Worm (Caenorhabditis elegans) whole organism, L1 larva: ENCODE data around the gene feh-1.

Experiments
- C04F5.9 ChIP-seq: sonication (generic microtip); optimal IDR thresholded peaks from 2 replicates; lab custom pipeline; 2016; ENCODE audit warnings: missing genetic modification characterization, missing compliant biosample characterization
- C16A3.4 ChIP-seq: fragments of 150-350 bp; optimal IDR thresholded peaks from 2 replicates; lab custom pipeline; 2014; ENCODE audit warnings: missing biosample characterization, missing genetic modification characterization
- Y116A8C.19 ChIP-seq: sonication (generic microtip); optimal IDR thresholded peaks from 2 replicates; lab custom pipeline; 2016; ENCODE audit warnings: missing compliant biosample characterization, missing genetic modification characterization, borderline replicate concordance
- aha-1 ChIP-seq: fragments of 150-350 bp; optimal IDR thresholded peaks from 2 replicates; lab custom pipeline; 2014; ENCODE audit warnings: missing biosample characterization, missing genetic modification characterization
- blmp-1 ChIP-seq: fragments of 150-350 bp; optimal IDR thresholded peaks from 2 replicates; lab custom pipeline; 2014; ENCODE audit warnings: missing biosample characterization, missing genetic modification characterization
- ceh-63 ChIP-seq: fragments of 200-800 bp; sonication (Bioruptor generic); optimal IDR thresholded peaks from 2 replicates; lab custom pipeline; 2018; ENCODE audit warnings: mild to moderate bottlenecking, missing genetic modification characterization, missing compliant biosample characterization
- ceh-82 ChIP-seq, 3 experiments: fragments of 150-350 bp in 1 of 3; sonication (generic microtip) in 2 of 3; optimal IDR thresholded peaks; 2 replicates each; lab custom pipeline; 2014 to 2017; ENCODE audit warnings: missing biosample characterization in 3 of 3, missing genetic modification characterization in 3 of 3
- ceh-88 ChIP-seq: fragments of 200-800 bp; sonication (Bioruptor generic); IDR thresholded peaks from 2 replicates; pipeline ENCODE4 v1.3.6; 2022; ENCODE audit warnings: missing genetic modification characterization, missing compliant biosample characterization
- ces-1 ChIP-seq: fragments of 150-350 bp; optimal IDR thresholded peaks from 2 replicates; lab custom pipeline; 2014; ENCODE audit warnings: missing biosample characterization, missing genetic modification reagents, missing genetic modification characterization
- dpl-1 ChIP-seq, 3 experiments: fragments of 150-350 bp in 2 of 3; sonication (generic microtip) in 1 of 3; optimal IDR thresholded peaks; 2 replicates each; lab custom pipeline; 2014 to 2017; ENCODE audit warnings: missing biosample characterization in 3 of 3, missing genetic modification characterization in 3 of 3, missing genetic modification reagents in 3 of 3
- dsc-1 ChIP-seq: sonication (generic microtip); optimal IDR thresholded peaks from 2 replicates; lab custom pipeline; 2016; ENCODE audit warnings: mild to moderate bottlenecking, missing genetic modification characterization, missing compliant biosample characterization
- efl-1 ChIP-seq, 4 experiments: fragments of 150-350 bp; optimal IDR thresholded peaks in 3 of 4; peaks in 1 of 4; 1 replicate in 1 of 4; 2 replicates in 3 of 4; lab custom pipeline; 2014; ENCODE audit warnings: missing biosample characterization in 2 of 4, missing genetic modification characterization in 2 of 4, missing genetic modification reagents in 2 of 4
- egl-27 ChIP-seq, 2 experiments: fragments of 150-350 bp in 1 of 2; sonication (generic microtip); optimal IDR thresholded peaks; 3 replicates each; lab custom pipeline; 2017 to 2018; ENCODE audit warnings: missing biosample characterization in 2 of 2, missing genetic modification characterization in 2 of 2, missing genetic modification reagents in 2 of 2
- ets-5 ChIP-seq: fragments of 200-800 bp; sonication (Bioruptor generic); IDR thresholded peaks from 2 replicates; pipeline ENCODE4 v1.3.6; 2022; ENCODE audit warnings: missing genetic modification characterization, missing compliant biosample characterization
- fkh-8 ChIP-seq: sonication (generic microtip); optimal IDR thresholded peaks from 2 replicates; lab custom pipeline; 2016; ENCODE audit warnings: mild to moderate bottlenecking, missing genetic modification characterization, missing compliant biosample characterization
- fos-1 ChIP-seq: fragments of 150-350 bp; optimal IDR thresholded peaks from 2 replicates; lab custom pipeline; 2014; ENCODE audit warnings: missing biosample characterization, missing genetic modification characterization
- hlh-17 ChIP-seq: fragments of 200-800 bp; sonication (Bioruptor generic); optimal IDR thresholded peaks from 2 replicates; lab custom pipeline; 2018; ENCODE audit warnings: missing genetic modification characterization, mild to moderate bottlenecking, missing compliant biosample characterization, moderate library complexity, borderline replicate concordance
- hpl-2 ChIP-seq: fragments of 150-350 bp; optimal IDR thresholded peaks from 2 replicates; lab custom pipeline; 2014; ENCODE audit warnings: missing biosample characterization, missing genetic modification reagents, missing genetic modification characterization
- irx-1 ChIP-seq: sonication (generic microtip); optimal IDR thresholded peaks from 2 replicates; lab custom pipeline; 2016; ENCODE audit warnings: missing genetic modification characterization, missing compliant biosample characterization
- lin-13 ChIP-seq: fragments of 150-350 bp; optimal IDR thresholded peaks from 2 replicates; lab custom pipeline; 2014; ENCODE audit warnings: missing biosample characterization, missing genetic modification reagents, missing genetic modification characterization
- lin-14 ChIP-seq: fragments of 200-800 bp; sonication (Bioruptor generic); optimal IDR thresholded peaks from 2 replicates; lab custom pipeline; 2018; ENCODE audit warnings: mild to moderate bottlenecking, missing genetic modification characterization, moderate library complexity, missing compliant biosample characterization
- lin-39 ChIP-seq: fragments of 150-350 bp; optimal IDR thresholded peaks from 2 replicates; lab custom pipeline; 2014; ENCODE audit warnings: missing biosample characterization, missing genetic modification reagents, missing genetic modification characterization
- lsy-2 ChIP-seq, 2 experiments: fragments of 150-350 bp; optimal IDR thresholded peaks; 2 replicates each; lab custom pipeline; 2014; ENCODE audit warnings: missing biosample characterization in 2 of 2, missing genetic modification characterization in 2 of 2
- mab-9 ChIP-seq: fragments of 200-800 bp; sonication (Bioruptor generic); IDR thresholded peaks from 2 replicates; pipeline ENCODE4 v1.3.6; 2022; ENCODE audit warnings: missing genetic modification reagents, missing genetic modification characterization, missing compliant biosample characterization
- mdl-1 ChIP-seq, 2 experiments: fragments of 150-350 bp; optimal IDR thresholded peaks; 2 replicates each; lab custom pipeline; 2014 to 2017; ENCODE audit warnings: missing biosample characterization in 2 of 2, missing genetic modification characterization in 2 of 2, inconsistent platforms in 1 of 2
- mep-1 ChIP-seq: fragments of 150-350 bp; optimal IDR thresholded peaks from 2 replicates; lab custom pipeline; 2014; ENCODE audit warnings: missing biosample characterization, missing genetic modification characterization
- nhr-12 ChIP-seq: sonication (generic microtip); optimal IDR thresholded peaks from 2 replicates; lab custom pipeline; 2017; ENCODE audit warnings: missing biosample characterization, missing genetic modification characterization
- nhr-19 ChIP-seq: fragments of 200-800 bp; sonication (Bioruptor generic); conservative IDR thresholded peaks from 2 replicates; pipeline ENCODE4 v1.3.6; 2022; ENCODE audit warnings: missing genetic modification characterization, missing compliant biosample characterization
- nhr-237 ChIP-seq: fragments of 150-350 bp; optimal IDR thresholded peaks from 2 replicates; lab custom pipeline; 2014; ENCODE audit warnings: missing biosample characterization, missing genetic modification characterization
- nhr-28 ChIP-seq: fragments of 150-350 bp; optimal IDR thresholded peaks from 2 replicates; lab custom pipeline; 2014; ENCODE audit warnings: missing biosample characterization, missing genetic modification characterization
- nhr-47 ChIP-seq: sonication (generic microtip); optimal IDR thresholded peaks from 2 replicates; lab custom pipeline; 2016; ENCODE audit warnings: mild to moderate bottlenecking, missing genetic modification characterization, moderate library complexity, missing compliant biosample characterization
- nhr-71 ChIP-seq: sonication (generic microtip); optimal IDR thresholded peaks from 2 replicates; lab custom pipeline; 2016; ENCODE audit warnings: mild to moderate bottlenecking, missing genetic modification characterization, moderate library complexity, missing compliant biosample characterization
- nhr-85 ChIP-seq: sonication (generic microtip); peaks from one replicate; lab custom pipeline; 2016; ENCODE audit warnings: missing genetic modification characterization, inconsistent platforms, missing compliant biosample characterization
- rnt-1 ChIP-seq: sonication (generic microtip); optimal IDR thresholded peaks from 2 replicates; lab custom pipeline; 2016; ENCODE audit warnings: mild to moderate bottlenecking, missing genetic modification characterization, moderate library complexity, missing compliant biosample characterization
- skn-1 ChIP-seq: fragments of 150-350 bp; optimal IDR thresholded peaks from 2 replicates; lab custom pipeline; 2014; ENCODE audit warnings: missing biosample characterization, missing genetic modification characterization
- snpc-4 ChIP-seq: fragments of 150-350 bp; optimal IDR thresholded peaks from 2 replicates; lab custom pipeline; 2014; ENCODE audit warnings: missing biosample characterization, missing genetic modification characterization
- snu-23 ChIP-seq: sonication (generic microtip); optimal IDR thresholded peaks from 2 replicates; lab custom pipeline; 2016; ENCODE audit warnings: missing genetic modification characterization, missing compliant biosample characterization
- sup-37 ChIP-seq: fragments of 200-800 bp; sonication (Bioruptor generic); optimal IDR thresholded peaks from 2 replicates; lab custom pipeline; 2018; ENCODE audit warnings: mild to moderate bottlenecking, missing genetic modification characterization, missing compliant biosample characterization
- swsn-7 ChIP-seq: sonication (generic microtip); optimal IDR thresholded peaks from 2 replicates; lab custom pipeline; 2016; ENCODE audit warnings: missing genetic modification characterization, missing compliant biosample characterization
- tbx-2 ChIP-seq: sonication (generic microtip); optimal IDR thresholded peaks from 2 replicates; lab custom pipeline; 2016; ENCODE audit warnings: missing genetic modification characterization, missing compliant biosample characterization
- tlp-1 ChIP-seq: fragments of 150-350 bp; optimal IDR thresholded peaks from 2 replicates; lab custom pipeline; 2014; ENCODE audit warnings: missing biosample characterization, missing genetic modification characterization
- unc-130 ChIP-seq: fragments of 150-350 bp; optimal IDR thresholded peaks from 2 replicates; lab custom pipeline; 2017; ENCODE audit warnings: missing biosample characterization, missing genetic modification characterization, inconsistent platforms
- unc-30 ChIP-seq: sonication (generic microtip); optimal IDR thresholded peaks from 2 replicates; lab custom pipeline; 2017; ENCODE audit warnings: missing biosample characterization, missing genetic modification characterization
- vab-15 ChIP-seq: sonication (generic microtip); optimal IDR thresholded peaks from 2 replicates; lab custom pipeline; 2017; ENCODE audit warnings: missing genotype, mild to moderate bottlenecking, missing genetic modification characterization, missing compliant biosample characterization
- xbp-1 ChIP-seq: sonication (generic microtip); optimal IDR thresholded peaks from 2 replicates; lab custom pipeline; 2016; ENCODE audit warnings: missing genetic modification characterization, missing compliant biosample characterization
- ztf-11 ChIP-seq, 2 experiments: sonication (generic microtip); optimal IDR thresholded peaks; 2 replicates each; lab custom pipeline; 2016 to 2017; ENCODE audit warnings: missing genetic modification characterization in 2 of 2, missing biosample characterization in 1 of 2, missing compliant biosample characterization in 1 of 2

feh-1 gene

ce11 chrIII:2528621-2529113 lies 21.1 kb upstream of the feh-1 start, which contains the start of the genes Y54F10AM.15, rbc-2 and ndua-8 (continued):
- TF ChIP-seq snpc-4 (peak; percentile 72), dsc-1 (peak; percentile 89), egl-27 (tag; optimal IDR thresholded peaks at IDR 0.05; lab: Kevin White, UChicago) (peak in 1 of 2 experiments; percentile 74), swsn-7 (tag; lab: Kevin White, UChicago) (peak; percentile 92), nhr-85 (tag; lab: Kevin White, UChicago) (peak; percentile 92), ceh-63 (GFP tag; lab: Kevin White, UChicago) (no peak), unc-30 (tag; lab: Kevin White, UChicago) (no peak), lsy-2 (tag; optimal IDR thresholded peaks at IDR 0.05; lab: Kevin White, UChicago) (peak; percentile 96 to 97), C04F5.9 (peak; percentile 88), Y116A8C.19 (tag; lab: Kevin White, UChicago) (no peak), ceh-82 (tag; optimal IDR thresholded peaks at IDR 0.05; lab: Kevin White, UChicago) (peak; percentile 97 to 98 (median 98)), irx-1 (peak; percentile 87), rnt-1 (tag; lab: Kevin White, UChicago) (no peak), hlh-17 (GFP tag; lab: Kevin White, UChicago) (no peak), ceh-88 (GFP tag; lab: Robert Waterston, UW) (peak; percentile 77), hpl-2 (GFP tag; lab: Kevin White, UChicago) (peak; percentile 79), skn-1 (peak; percentile 94), lin-39 (tag; lab: Kevin White, UChicago) (peak; percentile 93), nhr-19 (GFP tag; lab: Robert Waterston, UW) (peak; percentile 94), nhr-47 (tag; lab: Kevin White, UChicago) (peak; percentile 97), snu-23 (GFP tag; lab: Kevin White, UChicago) (peak; percentile 96), ztf-11 (tag; optimal IDR thresholded peaks at IDR 0.05; lab: Kevin White, UChicago) (peak in 1 of 2 experiments; percentile 65), xbp-1 (peak; percentile 93), tlp-1 (tag; lab: Kevin White, UChicago) (no peak), nhr-237 (tag; lab: Kevin White, UChicago) (peak; percentile 72), C16A3.4 (tag; lab: Kevin White, UChicago) (peak; percentile 95), sup-37 (GFP tag; lab: Kevin White, UChicago) (peak; percentile 59), ets-5 (GFP tag; lab: Robert Waterston, UW) (no peak), aha-1 (tag; lab: Kevin White, UChicago) (peak; percentile 73), blmp-1 (tag; lab: Kevin White, UChicago) (peak; percentile 78), mab-9 (peak; percentile 74), fos-1 (tag; lab: Kevin White, UChicago) (peak; percentile 78)

ce11 chrIII:2530313-2530712 lies 19.4 kb upstream of the feh-1 start, which contains the start of gene cone-1:
TSS of gene cone-1 (plus strand) at chrIII:2530613.
- TF ChIP-seq lin-13: no peak
- no peak for TF ChIP-seq efl-1 (optimal IDR thresholded peaks at IDR 0.05; lab: Kevin White, UChicago)
- no peak for TF ChIP-seq efl-1 (GFP tag; optimal IDR thresholded peaks at IDR 0.05 in 1 of 2; lab: Kevin White, UChicago)
- TF ChIP-seq vab-15 (tag; lab: Kevin White, UChicago): no peak
- no peak for TF ChIP-seq dsc-1

- TF ChIP-seq ceh-82 (tag; optimal IDR thresholded peaks at IDR 0.05; lab: Kevin White, UChicago): peak in 1 of 3 experiments; percentile 30
- no peak for TF ChIP-seq ets-5 (GFP tag; lab: Robert Waterston, UW)
- TF ChIP-seq efl-1 (optimal IDR thresholded peaks at IDR 0.05; lab: Kevin White, UChicago): peak; percentile 2 to 32
- TF ChIP-seq efl-1 (GFP tag; optimal IDR thresholded peaks at IDR 0.05 in 1 of 2; lab: Kevin White, UChicago): peak in 1 of 2 experiments; percentile 18
- no peak for TF ChIP-seq ces-1
- peak in 1 of 2 experiments; percentile 45 for TF ChIP-seq ztf-11 (tag; optimal IDR thresholded peaks at IDR 0.05; lab: Kevin White, UChicago)
- TF ChIP-seq dpl-1 (GFP tag; optimal IDR thresholded peaks at IDR 0.05; lab: Kevin White, UChicago): peak in 1 of 3 experiments; percentile 28
- TF ChIP-seq lin-14 (GFP tag; lab: Kevin White, UChicago): peak; percentile 88
- no peak for TF ChIP-seq lin-39 (tag; lab: Kevin White, UChicago)
- TF ChIP-seq lin-13: peak; percentile 28
- peak in 1 of 2 experiments; percentile 37 for TF ChIP-seq mdl-1 (tag; optimal IDR thresholded peaks at IDR 0.05; lab: Kevin White, UChicago)
- peak; percentile 82 for TF ChIP-seq fkh-8 (tag; lab: Kevin White, UChicago)
- TF ChIP-seq sup-37 (GFP tag; lab: Kevin White, UChicago): no peak
- TF ChIP-seq Y116A8C.19 (tag; lab: Kevin White, UChicago): no peak
- no peak for TF ChIP-seq unc-30 (tag; lab: Kevin White, UChicago)
- TF ChIP-seq nhr-71: peak; percentile 72
- peak; percentile 15 for TF ChIP-seq xbp-1
- TF ChIP-seq mep-1 (tag; lab: Kevin White, UChicago): peak; percentile 35
- TF ChIP-seq unc-130: no peak
- peak; percentile 29 to 44 for TF ChIP-seq lsy-2 (tag; optimal IDR thresholded peaks at IDR 0.05; lab: Kevin White, UChicago)
- no peak for TF ChIP-seq skn-1
- no peak for TF ChIP-seq nhr-12 (tag; lab: Kevin White, UChicago)
- no peak for TF ChIP-seq nhr-28
- peak; percentile 50 for TF ChIP-seq nhr-85 (tag; lab: Kevin White, UChicago)
- TF ChIP-seq nhr-47 (tag; lab: Kevin White, UChicago): peak; percentile 73
- TF ChIP-seq tbx-2 (tag; lab: Kevin White, UChicago): peak; percentile 59
Observed at ce11 chrIII:2532716-2533115, 17.0 kb upstream of the feh-1 start.
